Worm (Caenorhabditis elegans): ENCODE results near the gene Y81G3A.4.
"Not testable (repeated sequence)": the region's sequence is repeated elsewhere in the genome, so short reads cannot be mapped to it uniquely, and the experiment has no call there.

- TF ChIP-seq nhr-77 (tag; optimal IDR thresholded peaks at IDR 0.05); snpc-4 (tag; optimal IDR thresholded peaks at IDR 0.05); swsn-7 (tag; optimal IDR thresholded peaks at IDR 0.05); unc-86 (tag; optimal IDR thresholded peaks at IDR 0.05); elt-3 (tag; optimal IDR thresholded peaks at IDR 0.05); unc-98 (GFP tag; IDR thresholded peaks at IDR 0.05); nhr-85 (tag); vab-15 (tag; optimal IDR thresholded peaks at IDR 0.05); unc-130 (tag; optimal IDR thresholded peaks at IDR 0.05); irx-1 (tag; optimal IDR thresholded peaks at IDR 0.05); ceh-82 (tag; optimal IDR thresholded peaks at IDR 0.05); blmp-1 (tag; optimal IDR thresholded peaks at IDR 0.05): not testable (repeated sequence)
Measured at ce11 chrII:13047609-13048008, 43.6 kb upstream of the Y81G3A.4 start, which contains the start of gene F42G4.2.
